Fruit fly (Drosophila melanogaster) whole organism, embryonic: ENCODE measurements around the gene CG13247.

Experiments used
- CG10209 ChIP-seq: fragments of 200-800 bp; sonication (Bioruptor generic); optimal IDR thresholded peaks from 3 replicates; lab custom pipeline; 2017; ENCODE audit warnings: missing biosample characterization, mild to moderate bottlenecking, missing genetic modification characterization, missing genetic modification reagents
- CG10979 ChIP-seq: fragments of 200-800 bp; sonication (Bioruptor generic); optimal IDR thresholded peaks from 2 replicates; lab custom pipeline; 2018; ENCODE audit warnings: missing biosample characterization, mild to moderate bottlenecking, missing genetic modification characterization, moderate library complexity
- CG11247 ChIP-seq: fragments of 200-800 bp; sonication (Bioruptor generic); IDR thresholded peaks from 2 replicates; pipeline ENCODE4 v1.3.6; 2022; ENCODE audit warnings: missing biosample characterization, missing genetic modification characterization
- CG11504 ChIP-seq: fragments of 200-800 bp; sonication (Bioruptor generic); optimal IDR thresholded peaks from 3 replicates; lab custom pipeline; 2019; ENCODE audit warnings: missing biosample characterization, mild to moderate bottlenecking, missing genetic modification characterization, moderate library complexity
- CG11560 ChIP-seq: fragments of 200-800 bp; sonication (Bioruptor generic); IDR thresholded peaks from 3 replicates; pipeline ENCODE4 v1.3.6; 2022; ENCODE audit warnings: missing biosample characterization, missing genetic modification characterization
- CG12071 ChIP-seq: fragments of 200-800 bp; sonication (Bioruptor generic); optimal IDR thresholded peaks from 3 replicates; lab custom pipeline; 2018; ENCODE audit warnings: missing biosample characterization, mild to moderate bottlenecking, missing genetic modification characterization
- CG12219 ChIP-seq: fragments of 200-800 bp; sonication (Bioruptor generic); optimal IDR thresholded peaks from 3 replicates; lab custom pipeline; 2018; ENCODE audit warnings: missing biosample characterization, mild to moderate bottlenecking, missing genetic modification characterization
- CG14667 ChIP-seq: fragments of 200-800 bp; sonication (Bioruptor generic); IDR thresholded peaks from 2 replicates; pipeline ENCODE4 v1.3.6; 2022; ENCODE audit warnings: missing biosample characterization, missing genetic modification characterization
- CG15514 ChIP-seq: fragments of 200-800 bp; sonication (Bioruptor generic); optimal IDR thresholded peaks from 3 replicates; lab custom pipeline; 2017; ENCODE audit warnings: missing biosample characterization, missing genetic modification characterization, mild to moderate bottlenecking, moderate library complexity, missing genetic modification reagents
- CG16863 ChIP-seq: fragments of 200-800 bp; sonication (Bioruptor generic); optimal IDR thresholded peaks from 3 replicates; lab custom pipeline; 2016; ENCODE audit warnings: missing biosample characterization, missing genetic modification characterization
- CG17186 ChIP-seq: fragments of 200-800 bp; sonication (Bioruptor generic); optimal IDR thresholded peaks from 3 replicates; lab custom pipeline; 2017; ENCODE audit warnings: missing biosample characterization, missing genetic modification reagents, missing genetic modification characterization
- CG1792 ChIP-seq: fragments of 200-800 bp; sonication (Bioruptor generic); optimal IDR thresholded peaks from 2 replicates; lab custom pipeline; 2016; ENCODE audit warnings: missing biosample characterization, missing genetic modification characterization
- CG2120 ChIP-seq: fragments of 200-800 bp; sonication (Bioruptor generic); optimal IDR thresholded peaks from 3 replicates; lab custom pipeline; 2016; ENCODE audit warnings: missing biosample characterization, missing genetic modification characterization
- CG3065 ChIP-seq: fragments of 200-800 bp; sonication (Bioruptor generic); optimal IDR thresholded peaks from 2 replicates; lab custom pipeline; 2016; ENCODE audit warnings: missing biosample characterization, missing genetic modification characterization
- CG3838 ChIP-seq: fragments of 200-800 bp; sonication (Bioruptor generic); optimal IDR thresholded peaks from 3 replicates; lab custom pipeline; 2016; ENCODE audit warnings: missing biosample characterization, missing genetic modification characterization
- CG4282 ChIP-seq: fragments of 200-800 bp; sonication (Bioruptor generic); optimal IDR thresholded peaks from 2 replicates; lab custom pipeline; 2016; ENCODE audit warnings: missing biosample characterization, missing genetic modification characterization
- CG4328 ChIP-seq: fragments of 200-800 bp; sonication (Bioruptor generic); optimal IDR thresholded peaks from 3 replicates; lab custom pipeline; 2017; ENCODE audit warnings: missing biosample characterization, missing genetic modification reagents, missing genetic modification characterization
- CG4404 ChIP-seq: fragments of 200-800 bp; sonication (Bioruptor generic); IDR thresholded peaks from 2 replicates; pipeline ENCODE4 v1.3.6; 2022; ENCODE audit warnings: missing biosample characterization, missing genetic modification characterization
- CG7357 ChIP-seq: fragments of 200-800 bp; sonication (Bioruptor generic); IDR thresholded peaks from 3 replicates; pipeline ENCODE4 v1.3.6; 2022; ENCODE audit warnings: missing biosample characterization, missing genetic modification characterization
- CG7839 ChIP-seq: fragments of 200-800 bp; sonication (Bioruptor generic); optimal IDR thresholded peaks from 3 replicates; lab custom pipeline; 2018; ENCODE audit warnings: missing biosample characterization, mild to moderate bottlenecking, missing genetic modification characterization, moderate library complexity
- CoRest ChIP-seq: fragments of 200-800 bp; sonication (Bioruptor generic); optimal IDR thresholded peaks from 3 replicates; lab custom pipeline; 2018; ENCODE audit warnings: missing biosample characterization, mild to moderate bottlenecking, missing genetic modification characterization, moderate library complexity
- Dad ChIP-seq: fragments of 200-800 bp; sonication (Bioruptor generic); optimal IDR thresholded peaks from 3 replicates; lab custom pipeline; 2016; ENCODE audit warnings: missing biosample characterization, missing genetic modification characterization
- Deaf1 ChIP-seq: fragments of 200-800 bp; optimal IDR thresholded peaks from 3 replicates; lab custom pipeline; 2019; ENCODE audit warnings: missing biosample characterization, mild to moderate bottlenecking, missing genetic modification characterization, moderate library complexity
- H2.0 ChIP-seq: fragments of 200-800 bp; sonication (Bioruptor generic); IDR thresholded peaks from 2 replicates; pipeline ENCODE4 v1.3.6; 2022; ENCODE audit warnings: missing biosample characterization, missing genetic modification characterization
- Hr39 ChIP-seq: fragments of >200 bp; optimal IDR thresholded peaks from 2 replicates; lab custom pipeline; 2017
- Mad ChIP-seq: fragments of 200-800 bp; sonication (Bioruptor generic); optimal IDR thresholded peaks from 2 replicates; lab custom pipeline; 2016; ENCODE audit warnings: missing biosample characterization, missing genetic modification characterization
- Mes4 ChIP-seq: fragments of 200-800 bp; sonication (Bioruptor generic); optimal IDR thresholded peaks from 2 replicates; lab custom pipeline; 2016; ENCODE audit warnings: missing biosample characterization, missing genetic modification characterization
- Opbp ChIP-seq: fragments of 200-800 bp; sonication (Bioruptor generic); IDR thresholded peaks from 3 replicates; pipeline ENCODE4 v1.3.6; 2022; ENCODE audit warnings: missing biosample characterization, missing genetic modification characterization; ENCODE audit not compliant: partially characterized antibody
- Scr ChIP-seq: fragments of 200-800 bp; sonication (Bioruptor generic); IDR thresholded peaks from 2 replicates; pipeline ENCODE4 v1.3.6; 2022; ENCODE audit warnings: missing biosample characterization, missing genetic modification characterization; ENCODE audit not compliant: partially characterized antibody
- Sry-δ ChIP-seq: fragments of 200-800 bp; sonication (Bioruptor generic); optimal IDR thresholded peaks from 2 replicates; lab custom pipeline; 2016; ENCODE audit warnings: missing biosample characterization, missing genetic modification characterization
- Stat92E ChIP-seq, 3 experiments: fragments of >200 bp in 2 of 3; fragments of 200-800 bp in 1 of 3; sonication (Bioruptor generic) in 1 of 3; optimal IDR thresholded peaks; 2 replicates each; lab custom pipeline; 2017 to 2019; ENCODE audit warnings: missing biosample characterization in 3 of 3, missing genetic modification characterization in 3 of 3, mild to moderate bottlenecking in 1 of 3, moderate library complexity in 1 of 3
- Xrp1 ChIP-seq: fragments of 200-800 bp; sonication (Bioruptor generic); IDR thresholded peaks from 2 replicates; pipeline ENCODE4 v1.3.6; 2022; ENCODE audit warnings: missing biosample characterization, missing genetic modification characterization
- YL-1 ChIP-seq: fragments of 200-800 bp; sonication (Bioruptor generic); optimal IDR thresholded peaks from 3 replicates; lab custom pipeline; 2017; ENCODE audit warnings: missing biosample characterization, mild to moderate bottlenecking, missing genetic modification characterization
- al ChIP-seq: fragments of 200-800 bp; sonication (Bioruptor generic); IDR thresholded peaks from 2 replicates; pipeline ENCODE4 v1.3.6; 2022; ENCODE audit warnings: missing biosample characterization, missing genetic modification characterization
- aop ChIP-seq: fragments of 200-800 bp; sonication (Bioruptor generic); IDR thresholded peaks from 2 replicates; pipeline ENCODE4 v1.3.6; 2022; ENCODE audit warnings: missing biosample characterization, missing genetic modification characterization
- ase ChIP-seq: fragments of 200-800 bp; sonication (Bioruptor generic); IDR thresholded peaks from 3 replicates; pipeline ENCODE4 v1.3.6; 2022; ENCODE audit warnings: missing biosample characterization, missing genetic modification characterization
- ato ChIP-seq: fragments of 200-800 bp; sonication (Bioruptor generic); IDR thresholded peaks from 2 replicates; pipeline ENCODE4 v1.3.6; 2022; ENCODE audit warnings: missing biosample characterization, missing genetic modification characterization; ENCODE audit not compliant: partially characterized antibody
- eyg ChIP-seq: fragments of 200-800 bp; sonication (Bioruptor generic); optimal IDR thresholded peaks from 3 replicates; lab custom pipeline; 2016; ENCODE audit warnings: missing biosample characterization, missing genetic modification characterization
- gcm2 ChIP-seq: fragments of 200-800 bp; sonication (Bioruptor generic); optimal IDR thresholded peaks from 2 replicates; lab custom pipeline; 2016; ENCODE audit warnings: missing biosample characterization, missing genetic modification characterization
- grau ChIP-seq: fragments of 200-800 bp; optimal IDR thresholded peaks from 3 replicates; lab custom pipeline; 2019; ENCODE audit warnings: missing biosample characterization, mild to moderate bottlenecking, missing genetic modification characterization, moderate library complexity
- gsb ChIP-seq: fragments of 200-800 bp; sonication (Bioruptor generic); IDR thresholded peaks from 2 replicates; pipeline ENCODE4 v1.3.6; 2022; ENCODE audit warnings: missing biosample characterization, missing genetic modification characterization
- hbn ChIP-seq: fragments of 200-800 bp; sonication (Bioruptor generic); IDR thresholded peaks from 2 replicates; pipeline ENCODE4 v1.3.6; 2022; ENCODE audit warnings: missing biosample characterization, missing genetic modification characterization; ENCODE audit not compliant: partially characterized antibody
- jumu ChIP-seq: fragments of 200-800 bp; sonication (Bioruptor generic); optimal IDR thresholded peaks from 3 replicates; lab custom pipeline; 2016; ENCODE audit warnings: missing biosample characterization, missing genetic modification characterization
- kni ChIP-seq: fragments of 200-800 bp; sonication (Bioruptor generic); optimal IDR thresholded peaks from 3 replicates; lab custom pipeline; 2017; ENCODE audit warnings: mild to moderate bottlenecking, missing biosample characterization, missing genetic modification reagents, missing genetic modification characterization
- pnt ChIP-seq: fragments of 200-800 bp; sonication (Bioruptor generic); optimal IDR thresholded peaks from 3 replicates; lab custom pipeline; 2016; ENCODE audit warnings: missing biosample characterization, missing genetic modification characterization
- pzg ChIP-seq: fragments of 200-800 bp; sonication (Bioruptor generic); optimal IDR thresholded peaks from 3 replicates; lab custom pipeline; 2018; ENCODE audit warnings: missing biosample characterization, mild to moderate bottlenecking, missing genetic modification characterization, moderate library complexity
- repo ChIP-seq: fragments of 200-800 bp; sonication (Bioruptor generic); optimal IDR thresholded peaks from 2 replicates; lab custom pipeline; 2016; ENCODE audit warnings: missing biosample characterization, missing genetic modification characterization
- scrt ChIP-seq: fragments of 200-800 bp; sonication (Bioruptor generic); optimal IDR thresholded peaks from 2 replicates; lab custom pipeline; 2018; ENCODE audit warnings: missing biosample characterization, mild to moderate bottlenecking, missing genetic modification characterization, moderate library complexity
- sens ChIP-seq: fragments of 200-800 bp; sonication (Bioruptor generic); peaks from one replicate; lab custom pipeline; 2016; ENCODE audit warnings: missing biosample characterization, missing genetic modification characterization
- sr ChIP-seq: fragments of 200-800 bp; sonication (Bioruptor generic); IDR thresholded peaks from 3 replicates; pipeline ENCODE4 v1.3.6; 2022; ENCODE audit warnings: missing biosample characterization, missing genetic modification characterization
- tx ChIP-seq: fragments of 200-800 bp; sonication (Bioruptor generic); optimal IDR thresholded peaks from 2 replicates; lab custom pipeline; 2016; ENCODE audit warnings: missing biosample characterization, missing genetic modification characterization
- zen2 ChIP-seq: fragments of 200-800 bp; sonication (Bioruptor generic); IDR thresholded peaks from 3 replicates; pipeline ENCODE4 v1.3.6; 2022; ENCODE audit warnings: missing biosample characterization, missing genetic modification characterization; ENCODE audit not compliant: partially characterized antibody

Gene CG13247

dm6 chr3L:20393357-20393756, 23.2 kb downstream of the CG13247 start, which contains the start of gene CG33969 (continued):
- TF ChIP-seq ase (no peak), CG7357 (GFP tag; lab: Robert Waterston, UW) (no peak), scrt (GFP tag; lab: Kevin White, UChicago) (no peak), CG3065 (GFP tag; lab: Kevin White, UChicago) (no peak), gsb (GFP tag; lab: Robert Waterston, UW) (no peak), hbn (GFP tag; lab: Robert Waterston, UW) (peak; percentile 32; the same call in 1 of the 2 replicates), Sry-δ (GFP tag; lab: Kevin White, UChicago) (peak; percentile 40), CG2120 (peak; percentile 16), repo (GFP tag; lab: Kevin White, UChicago) (no peak), CG15514 (GFP tag; lab: Kevin White, UChicago) (peak; percentile 42), CG11560 (no peak), YL-1 (GFP tag; lab: Kevin White, UChicago) (peak; percentile 58), CG14667 (GFP tag; lab: Robert Waterston, UW) (no peak), Stat92E (GFP tag; optimal IDR thresholded peaks at IDR 0.05; lab: Kevin White, UChicago) (no peak), Hr39 (lab: Kevin White, UChicago) (no peak), grau (tag; lab: Kevin White, UChicago) (no peak), tx (GFP tag; lab: Kevin White, UChicago) (no peak), CG11504 (tag; lab: Kevin White, UChicago) (peak; percentile 29), CG4282 (GFP tag; lab: Kevin White, UChicago) (no peak), CG16863 (no peak), CG7839 (tag; lab: Kevin White, UChicago) (no peak), pnt (GFP tag; lab: Kevin White, UChicago) (no peak), al (GFP tag; lab: Robert Waterston, UW) (no peak), H2.0 (GFP tag; lab: Robert Waterston, UW) (no peak), CG17186 (peak; percentile 62), aop (GFP tag; lab: Robert Waterston, UW) (no peak), Opbp (GFP tag; lab: Robert Waterston, UW) (no peak; the same call in 2 of the 3 replicates), sr (GFP tag; lab: Robert Waterston, UW) (no peak), Deaf1 (tag; lab: Kevin White, UChicago) (peak; percentile 11), Dad (GFP tag; lab: Kevin White, UChicago) (no peak), jumu (GFP tag; lab: Kevin White, UChicago) (no peak), pzg (GFP tag; lab: Kevin White, UChicago) (peak; percentile 47), CG12071 (GFP tag; lab: Kevin White, UChicago) (no peak), Mes4 (GFP tag; lab: Kevin White, UChicago) (no peak), CG11247 (no peak), gcm2 (no peak), CG10209 (GFP tag; lab: Kevin White, UChicago) (no peak), CG3838 (GFP tag; lab: Kevin White, UChicago) (no peak), CG12219 (GFP tag; lab: Kevin White, UChicago) (no peak), Xrp1 (GFP tag; lab: Robert Waterston, UW) (no peak), Scr (peak; percentile 55; the same call in 1 of the 2 replicates), ato (GFP tag; lab: Robert Waterston, UW) (0 out of 2 replicates have a peak, but pooled peaks have one; percentile 26), CG4404 (GFP tag; lab: Robert Waterston, UW) (no peak), CG1792 (GFP tag; lab: Kevin White, UChicago) (no peak), CG4328 (no peak), eyg (GFP tag; lab: Kevin White, UChicago) (no peak), CoRest (tag; lab: Kevin White, UChicago) (no peak), sens (GFP tag; lab: Kevin White, UChicago) (peak; percentile 70), kni (GFP tag; lab: Kevin White, UChicago) (no peak), Mad (GFP tag; lab: Kevin White, UChicago) (no peak), CG10979 (tag; lab: Kevin White, UChicago) (no peak), zen2 (no peak)
